Fruit fly (Drosophila melanogaster) whole organism, prepupa: ENCODE measurements around the gene Ktl.

Experiments used
- CG11294 ChIP-seq: fragments of 200-800 bp; sonication (Bioruptor generic); IDR thresholded peaks from 2 replicates; pipeline ENCODE4 v1.3.6; 2022; ENCODE audit warnings: missing biosample characterization, missing genetic modification characterization
- CG11762 ChIP-seq: fragments of 200-800 bp; sonication (Bioruptor generic); optimal IDR thresholded peaks from 3 replicates; lab custom pipeline; 2016; ENCODE audit warnings: missing biosample characterization, missing genetic modification characterization; ENCODE audit not compliant: insufficient read depth
- CG15336 ChIP-seq: fragments of 200-800 bp; sonication (Bioruptor generic); IDR thresholded peaks from 2 replicates; pipeline ENCODE4 v1.3.6; 2022; ENCODE audit warnings: missing biosample characterization, missing genetic modification characterization
- CG1621 ChIP-seq: fragments of 200-800 bp; sonication (Bioruptor generic); optimal IDR thresholded peaks from 3 replicates; lab custom pipeline; 2018; ENCODE audit warnings: missing biosample characterization, mild to moderate bottlenecking, missing genetic modification characterization
- CG16779 ChIP-seq: fragments of 200-800 bp; sonication (Bioruptor generic); optimal IDR thresholded peaks from 3 replicates; lab custom pipeline; 2017; ENCODE audit warnings: missing biosample characterization, mild to moderate bottlenecking, missing genetic modification characterization
- CG31627 ChIP-seq: fragments of 200-800 bp; sonication (Bioruptor generic); optimal IDR thresholded peaks from 3 replicates; lab custom pipeline; 2016; ENCODE audit warnings: missing biosample characterization, missing genetic modification characterization
- CG32006 ChIP-seq: fragments of 200-800 bp; sonication (Bioruptor generic); optimal IDR thresholded peaks from 3 replicates; lab custom pipeline; 2017; ENCODE audit warnings: missing biosample characterization, mild to moderate bottlenecking, missing genetic modification characterization
- CG34406 ChIP-seq: fragments of 200-800 bp; sonication (Bioruptor generic); optimal IDR thresholded peaks from 3 replicates; lab custom pipeline; 2016; ENCODE audit warnings: missing biosample characterization, missing genetic modification characterization
- CG3919 ChIP-seq: fragments of 200-800 bp; sonication (Bioruptor generic); optimal IDR thresholded peaks from 3 replicates; lab custom pipeline; 2016; ENCODE audit warnings: missing biosample characterization, missing genetic modification characterization
- CG4318 ChIP-seq: fragments of 200-800 bp; sonication (Bioruptor generic); optimal IDR thresholded peaks from 3 replicates; lab custom pipeline; 2017; ENCODE audit warnings: missing biosample characterization, mild to moderate bottlenecking, missing genetic modification characterization
- CG6163 ChIP-seq: fragments of 200-800 bp; sonication (Bioruptor generic); IDR thresholded peaks from 3 replicates; pipeline ENCODE4 v1.3.6; 2022; ENCODE audit warnings: missing biosample characterization, missing genetic modification characterization
- CG6276 ChIP-seq: fragments of 200-800 bp; sonication (Bioruptor generic); optimal IDR thresholded peaks from 2 replicates; lab custom pipeline; 2017; ENCODE audit warnings: missing biosample characterization, mild to moderate bottlenecking, missing genetic modification characterization
- CG6792 ChIP-seq: fragments of 200-800 bp; sonication (Bioruptor generic); optimal IDR thresholded peaks from 3 replicates; lab custom pipeline; 2016; ENCODE audit warnings: missing biosample characterization, missing genetic modification characterization
- CG6854 ChIP-seq: fragments of 200-800 bp; sonication (Bioruptor generic); optimal IDR thresholded peaks from 2 replicates; lab custom pipeline; 2017; ENCODE audit warnings: missing biosample characterization, mild to moderate bottlenecking, missing genetic modification characterization
- CG8119 ChIP-seq: fragments of 200-800 bp; sonication (Bioruptor generic); IDR thresholded peaks from 3 replicates; pipeline ENCODE4 v1.3.6; 2022; ENCODE audit warnings: missing biosample characterization, missing genetic modification characterization
- CG8632 ChIP-seq: fragments of 200-800 bp; sonication (Bioruptor generic); optimal IDR thresholded peaks from 3 replicates; lab custom pipeline; 2016; ENCODE audit warnings: missing biosample characterization, missing genetic modification characterization
- Eip78C ChIP-seq: fragments of 200-800 bp; sonication (Bioruptor generic); peaks from one replicate; lab custom pipeline; 2016; ENCODE audit warnings: missing biosample characterization, missing genetic modification characterization
- Eip93F ChIP-seq: fragments of 200-800 bp; sonication (Bioruptor generic); optimal IDR thresholded peaks from 2 replicates; lab custom pipeline; 2016; ENCODE audit warnings: missing biosample characterization, mild to moderate bottlenecking, missing genetic modification characterization
- Ets21C ChIP-seq: fragments of 200-800 bp; sonication (Bioruptor generic); optimal IDR thresholded peaks from 3 replicates; lab custom pipeline; 2016; ENCODE audit warnings: missing biosample characterization, missing genetic modification characterization
- Gug ChIP-seq: fragments of 200-800 bp; sonication (Bioruptor generic); IDR thresholded peaks from 2 replicates; pipeline ENCODE4 v1.3.6; 2022; ENCODE audit warnings: missing biosample characterization, missing genetic modification characterization
- Hr39 ChIP-seq: fragments of 200-800 bp; sonication (Bioruptor generic); optimal IDR thresholded peaks from 2 replicates; lab custom pipeline; 2016; ENCODE audit warnings: missing biosample characterization, missing genetic modification characterization
- Lpt ChIP-seq: fragments of 200-800 bp; sonication (Bioruptor generic); optimal IDR thresholded peaks from 3 replicates; lab custom pipeline; 2016; ENCODE audit warnings: missing biosample characterization, missing genetic modification characterization
- Met ChIP-seq: fragments of 200-800 bp; sonication (Bioruptor generic); optimal IDR thresholded peaks from 3 replicates; lab custom pipeline; 2016; ENCODE audit warnings: missing biosample characterization, missing genetic modification characterization
- OdsH ChIP-seq: fragments of 200-800 bp; sonication (Bioruptor generic); optimal IDR thresholded peaks from 3 replicates; lab custom pipeline; 2016; ENCODE audit warnings: missing biosample characterization, missing genetic modification characterization
- Sox102F ChIP-seq: fragments of 200-800 bp; sonication (Bioruptor generic); optimal IDR thresholded peaks from 2 replicates; lab custom pipeline; 2016; ENCODE audit warnings: missing biosample characterization, mild to moderate bottlenecking, missing genetic modification characterization
- Sox14 ChIP-seq: fragments of 200-800 bp; sonication (Bioruptor generic); optimal IDR thresholded peaks from 3 replicates; lab custom pipeline; 2016; ENCODE audit warnings: missing biosample characterization, missing genetic modification characterization
- Sox15 ChIP-seq: fragments of 200-800 bp; sonication (Bioruptor generic); optimal IDR thresholded peaks from 3 replicates; lab custom pipeline; 2016; ENCODE audit warnings: missing biosample characterization, missing genetic modification characterization
- achi ChIP-seq: fragments of 200-800 bp; sonication (Bioruptor generic); optimal IDR thresholded peaks from 3 replicates; lab custom pipeline; 2016; ENCODE audit warnings: missing biosample characterization, missing genetic modification characterization
- acj6 ChIP-seq: fragments of 200-800 bp; sonication (Bioruptor generic); optimal IDR thresholded peaks from 3 replicates; lab custom pipeline; 2016; ENCODE audit warnings: missing biosample characterization, missing genetic modification characterization
- dsx ChIP-seq: fragments of 200-800 bp; optimal IDR thresholded peaks from 3 replicates; lab custom pipeline; 2019; ENCODE audit warnings: missing biosample characterization, mild to moderate bottlenecking, missing genetic modification characterization, moderate library complexity; ENCODE audit not compliant: poor library complexity, severe bottlenecking
- eg ChIP-seq: fragments of 200-800 bp; sonication (Bioruptor generic); IDR thresholded peaks from 3 replicates; pipeline ENCODE4 v1.3.6; 2022; ENCODE audit warnings: missing biosample characterization, missing genetic modification characterization
- fd85E ChIP-seq: fragments of 200-800 bp; sonication (Bioruptor generic); optimal IDR thresholded peaks from 3 replicates; lab custom pipeline; 2016; ENCODE audit warnings: missing biosample characterization, missing genetic modification characterization
- fkh ChIP-seq: fragments of 200-800 bp; sonication (Bioruptor generic); optimal IDR thresholded peaks from 3 replicates; lab custom pipeline; 2017; ENCODE audit warnings: missing biosample characterization, mild to moderate bottlenecking, missing genetic modification characterization, moderate library complexity
- pdm3 ChIP-seq: fragments of 200-800 bp; sonication (Bioruptor generic); optimal IDR thresholded peaks from 3 replicates; lab custom pipeline; 2016; ENCODE audit warnings: missing biosample characterization, missing genetic modification characterization
- salr ChIP-seq, 2 experiments: fragments of 200-800 bp; sonication (Bioruptor generic); optimal IDR thresholded peaks; 3 replicates each; lab custom pipeline; 2016 to 2018; ENCODE audit warnings: missing biosample characterization in 2 of 2, missing genetic modification characterization in 2 of 2, mild to moderate bottlenecking in 1 of 2
- svp ChIP-seq: fragments of 200-800 bp; sonication (Bioruptor generic); peaks from one replicate; lab custom pipeline; 2016; ENCODE audit warnings: missing biosample characterization, missing genetic modification characterization
- topi ChIP-seq: fragments of 200-800 bp; sonication (Bioruptor generic); optimal IDR thresholded peaks from 3 replicates; lab custom pipeline; 2016; ENCODE audit warnings: missing biosample characterization, missing genetic modification characterization
- vri ChIP-seq: fragments of 200-800 bp; sonication (Bioruptor generic); optimal IDR thresholded peaks from 3 replicates; lab custom pipeline; 2016; ENCODE audit warnings: missing biosample characterization, mild to moderate bottlenecking, missing genetic modification characterization

The Ktl gene

DNA sequence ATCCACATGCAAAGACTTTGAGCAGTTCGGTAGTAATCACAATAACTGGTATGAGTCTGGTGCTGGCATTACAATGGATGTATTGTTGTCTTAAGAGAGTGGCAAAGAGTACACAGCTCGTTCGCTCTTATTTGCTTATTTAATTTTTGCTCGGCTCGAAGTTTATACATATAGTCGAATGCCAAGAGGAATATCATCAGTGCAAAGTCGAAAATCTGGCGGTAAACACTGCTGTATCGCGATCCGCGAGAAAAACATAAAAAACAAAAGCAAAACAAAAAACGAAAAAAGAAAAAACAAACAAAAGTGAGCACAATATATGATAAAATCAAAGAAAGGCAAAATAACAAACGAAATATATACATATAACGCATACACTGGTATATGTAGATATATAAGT is 17.0 kb upstream of the Ktl start, which contains the start of gene hdly (continued):
- TF ChIP-seq achi: peak; percentile 89
- TF ChIP-seq CG6163: peak; percentile 99
- TF ChIP-seq acj6: peak; percentile 62
- peak; percentile 72 for TF ChIP-seq CG6792 (GFP tag; lab: Kevin White, UChicago)
- TF ChIP-seq Ets21C (GFP tag; lab: Kevin White, UChicago): peak; percentile 42
- TF ChIP-seq pdm3 (GFP tag; lab: Kevin White, UChicago): peak; percentile 93
- TF ChIP-seq Gug (GFP tag; lab: Robert Waterston, UW): peak; percentile 95
- peak; percentile 91 for TF ChIP-seq CG34406 (GFP tag; lab: Kevin White, UChicago)

DNA sequence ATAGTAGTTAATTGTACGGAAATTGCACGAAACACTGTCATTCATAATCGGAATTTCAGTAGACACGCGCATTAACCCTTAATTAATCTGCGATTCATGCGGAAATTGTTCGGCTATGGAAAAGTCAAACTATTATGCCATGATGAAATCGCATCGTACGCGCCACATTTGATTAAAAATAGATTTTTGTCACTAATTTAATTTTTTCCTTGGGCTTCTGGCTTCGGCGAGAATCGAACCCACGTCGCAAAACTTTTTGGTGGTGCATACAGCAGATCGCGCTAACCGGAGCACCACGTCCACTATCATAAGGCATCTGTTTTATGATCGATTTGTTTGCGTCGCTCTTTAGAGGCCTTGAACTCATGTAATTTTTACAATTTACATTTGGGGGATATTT is 15.6 kb upstream of the Ktl start:
- peak; percentile 77 for TF ChIP-seq svp (GFP tag; lab: Kevin White, UChicago)
- TF ChIP-seq CG6854 (GFP tag; lab: Kevin White, UChicago): peak; percentile 5
- TF ChIP-seq CG31627 (GFP tag; lab: Kevin White, UChicago): no peak
- peak; percentile 44 for TF ChIP-seq Eip78C (GFP tag; lab: Kevin White, UChicago)
- 0 out of 3 replicates have a peak, but pooled peaks have one; percentile 11 for TF ChIP-seq eg (GFP tag; lab: Robert Waterston, UW)
- TF ChIP-seq, all 60 proteins: peak for 4

- TF ChIP-seq CG31627 (GFP tag; lab: Kevin White, UChicago) (no peak), CG6163 (no peak), CG32006 (GFP tag; lab: Kevin White, UChicago) (no peak), salr (GFP tag; optimal IDR thresholded peaks at IDR 0.05; lab: Kevin White, UChicago) (no peak), CG6276 (GFP tag; lab: Kevin White, UChicago) (no peak), CG4318 (no peak), CG6792 (GFP tag; lab: Kevin White, UChicago) (no peak), fkh (GFP tag; lab: Kevin White, UChicago) (no peak), topi (GFP tag; lab: Kevin White, UChicago) (no peak), fd85E (no peak), CG8632 (GFP tag; lab: Kevin White, UChicago) (no peak), Met (no peak), Hr39 (GFP tag; lab: Kevin White, UChicago) (no peak), Ets21C (GFP tag; lab: Kevin White, UChicago) (no peak), CG8119 (GFP tag; lab: Robert Waterston, UW) (no peak), eg (GFP tag; lab: Robert Waterston, UW) (no peak)
Measured at dm6 chr3R:20908641-20909040, 11.5 kb upstream of the Ktl start.

dm6 chr3R:20905418-20905817 is 8.3 kb upstream of the Ktl start, which contains the start of gene TotX:
Gene TotX (minus strand): TSS chr3R:20905518.
- TF ChIP-seq CG6854 (GFP tag; lab: Kevin White, UChicago) (no peak), CG31627 (GFP tag; lab: Kevin White, UChicago) (no peak), CG16779 (tag; lab: Kevin White, UChicago) (no peak), Sox102F (no peak), dsx (GFP tag; lab: Kevin White, UChicago) (no peak), CG6163 (no peak), CG6276 (GFP tag; lab: Kevin White, UChicago) (no peak), CG6792 (GFP tag; lab: Kevin White, UChicago) (no peak), Ets21C (GFP tag; lab: Kevin White, UChicago) (no peak), Eip93F (GFP tag; lab: Kevin White, UChicago) (no peak), fd85E (no peak), CG15336 (no peak), pdm3 (GFP tag; lab: Kevin White, UChicago) (no peak), Sox14 (GFP tag; lab: Kevin White, UChicago) (no peak), Eip78C (GFP tag; lab: Kevin White, UChicago) (no peak), vri (GFP tag; lab: Kevin White, UChicago) (no peak), Lpt (no peak)

dm6 chr3R:20901656-20902055 is 4.5 kb upstream of the Ktl start, which contains the start of gene Grik:
Gene Grik (plus strand): TSS chr3R:20901956.
- TF ChIP-seq OdsH (GFP tag; lab: Kevin White, UChicago) (no peak), CG1621 (tag; lab: Kevin White, UChicago) (no peak), CG3919 (GFP tag; lab: Kevin White, UChicago) (no peak), CG31627 (GFP tag; lab: Kevin White, UChicago) (no peak), CG11294 (GFP tag; lab: Robert Waterston, UW) (no peak), Sox15 (no peak), CG11762 (no peak)
- TF ChIP-seq, all 60 proteins: peak for 0
